Worm (Caenorhabditis elegans) whole organism, dauer: ENCODE results near the gene chst-1.

Experiments
- unc-62 ChIP-seq: sonication (generic microtip); optimal IDR thresholded peaks from 2 replicates; lab custom pipeline; 2017; ENCODE audit warnings: missing biosample characterization, missing genetic modification reagents, missing genetic modification characterization

The chst-1 gene

DNA sequence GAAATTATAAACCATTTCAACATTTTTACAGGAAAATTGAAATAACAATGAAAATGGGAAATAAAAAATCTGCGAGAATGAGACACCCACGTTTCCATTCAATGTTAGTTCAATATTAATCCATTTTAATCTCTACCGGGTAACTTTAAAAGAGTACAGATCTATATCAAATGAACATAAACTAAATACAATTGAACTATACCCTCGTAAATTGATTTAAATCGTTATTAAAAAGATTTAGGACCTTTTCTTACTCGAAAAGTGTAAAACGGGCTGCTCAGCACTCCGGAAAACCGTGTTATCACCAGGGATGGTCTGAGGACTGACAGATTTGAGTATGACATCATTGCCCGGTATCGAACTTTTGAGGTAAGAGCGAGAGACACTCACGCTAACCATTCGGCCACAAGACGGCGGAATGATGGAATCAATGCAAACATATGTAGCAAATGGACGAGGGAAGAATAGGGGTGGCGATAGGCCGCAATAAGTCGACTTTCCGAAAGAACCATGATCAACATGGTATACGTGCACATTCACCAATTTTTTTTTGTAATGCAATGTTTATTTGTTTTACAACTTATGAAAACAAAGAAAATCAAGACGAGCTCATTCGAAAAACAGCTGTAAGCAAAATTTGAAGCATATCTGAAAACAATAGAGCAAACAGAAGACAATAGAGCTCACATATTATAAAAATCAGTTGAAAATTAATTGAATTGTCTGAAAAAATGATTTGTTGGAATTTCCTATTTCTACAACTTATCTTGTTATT is at the start of gene chst-1, which contains the start of gene C41C4.9:
Gene chst-1 (minus strand): TSS at position 51 of the 775 bp plus-strand sequence.
Gene C41C4.9 (plus strand): TSS at position 725 of the 775 bp plus-strand sequence.
- no peak for TF ChIP-seq unc-62 (GFP tag; lab: Kevin White, UChicago)

DNA sequence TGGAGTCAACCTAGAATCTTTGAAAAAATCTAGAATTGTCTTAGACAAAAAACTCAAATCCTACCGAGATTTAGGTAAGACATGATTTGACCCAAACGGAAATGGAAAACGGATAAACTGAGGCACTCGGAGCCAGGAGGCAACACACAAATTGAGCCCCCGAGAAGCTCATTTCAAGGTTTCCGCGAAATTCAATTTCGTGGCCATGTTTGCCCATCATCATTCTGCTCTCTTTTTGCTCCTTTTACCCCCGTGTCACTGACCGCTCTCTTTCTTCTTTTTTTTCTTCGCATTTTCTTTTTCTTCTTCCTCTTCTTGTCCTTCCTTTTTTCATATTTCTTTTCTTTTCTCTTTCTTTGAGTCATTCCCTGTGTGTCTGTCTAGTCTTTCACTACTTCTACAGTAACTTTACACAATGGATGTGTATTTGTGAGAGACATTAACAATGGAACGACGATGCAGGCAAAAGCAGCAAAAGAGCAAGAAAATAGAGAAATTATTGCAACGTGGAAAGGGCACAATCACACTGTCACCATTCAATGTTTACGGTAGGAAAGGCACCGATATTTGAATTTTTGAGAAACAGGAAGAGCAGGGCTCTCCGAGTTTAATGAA is 46.0 kb upstream of the chst-1 start:
- no peak for TF ChIP-seq unc-62 (GFP tag; lab: Kevin White, UChicago)

DNA sequence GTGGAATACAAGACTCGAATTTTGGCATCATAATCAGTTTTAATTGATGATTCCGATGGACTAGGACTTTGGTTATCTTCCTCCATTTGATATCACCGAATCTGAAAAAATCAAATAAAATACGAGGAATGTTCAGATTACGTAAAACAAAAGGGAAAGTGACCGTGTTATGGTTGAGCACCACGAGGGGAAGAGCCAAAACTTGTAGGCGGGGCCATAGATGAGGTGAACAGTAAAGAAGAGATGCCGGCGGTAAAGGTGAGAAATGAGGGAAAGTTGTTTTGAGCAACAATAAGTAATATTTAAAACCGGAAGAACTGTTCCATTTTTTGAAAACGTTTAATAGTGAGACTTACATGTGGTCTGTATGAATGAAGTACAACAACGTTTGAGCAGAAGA is 43.2 kb upstream of the chst-1 start, which contains the start of gene F10B5.3:
Gene F10B5.3 (minus strand): TSS at position 101 of the 400 bp plus-strand sequence.
- TF ChIP-seq unc-62 (GFP tag; lab: Kevin White, UChicago), result no peak

DNA sequence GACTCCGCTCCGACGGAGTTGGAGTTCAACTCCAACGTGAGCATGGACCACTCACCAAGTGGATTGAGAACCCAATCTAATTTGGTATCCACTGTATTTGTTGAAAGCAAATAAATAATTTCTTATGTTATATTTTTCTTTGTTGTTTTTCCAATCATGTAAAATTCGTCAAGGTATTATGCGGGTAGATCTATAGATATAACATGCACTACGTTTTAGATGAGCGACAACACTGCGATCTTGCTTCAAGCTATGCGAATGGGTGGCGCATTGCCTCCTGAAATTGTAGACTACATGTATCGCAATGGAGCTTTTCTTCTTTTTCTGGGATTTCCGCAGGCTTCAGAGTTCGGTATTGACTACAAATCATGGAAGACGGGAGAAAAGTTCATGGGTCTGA is 37.8 kb upstream of the chst-1 start, which contains the start of gene F10B5.2:
Gene F10B5.2 (plus strand): TSS at position 220 of the 400 bp plus-strand sequence.
- TF ChIP-seq unc-62 (GFP tag; lab: Kevin White, UChicago), result no peak

DNA sequence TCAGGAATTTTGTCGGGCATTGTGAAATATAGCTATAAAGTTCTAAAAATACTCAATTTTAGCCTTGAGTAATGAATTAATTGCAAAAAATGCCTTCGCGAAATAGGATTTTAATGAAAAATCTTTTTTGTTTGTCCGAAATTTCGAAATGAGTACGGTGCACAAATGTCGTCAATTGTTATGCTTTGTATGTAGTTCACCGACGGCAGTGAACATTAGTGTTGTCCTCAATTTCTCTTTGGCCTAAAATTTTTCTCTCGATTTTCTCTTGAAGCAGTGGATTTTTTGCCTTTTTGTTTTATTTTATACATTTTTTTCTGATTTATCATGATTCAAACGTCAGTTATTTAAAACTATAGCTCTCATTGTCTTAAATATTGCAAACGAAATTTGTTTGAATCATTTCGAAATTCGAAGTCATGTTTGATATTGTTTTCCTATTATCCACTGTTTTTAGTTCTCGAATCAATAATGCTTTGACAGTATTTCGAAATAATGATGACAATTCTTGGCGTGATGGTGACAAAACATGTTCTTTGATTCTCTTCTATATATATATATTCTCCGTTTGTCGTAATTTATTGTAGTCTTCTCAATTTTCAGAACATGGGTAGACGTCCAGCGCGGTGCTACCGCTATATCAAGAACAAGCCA is 36.6 kb upstream of the chst-1 start, which contains the start of the genes ints-11 and rpl-10:
Gene ints-11 (minus strand): TSS at position 201 of the 654 bp plus-strand sequence.
Gene rpl-10 (plus strand): TSS at position 604 of the 654 bp plus-strand sequence.
- TF ChIP-seq unc-62 (GFP tag; lab: Kevin White, UChicago), result no peak

DNA sequence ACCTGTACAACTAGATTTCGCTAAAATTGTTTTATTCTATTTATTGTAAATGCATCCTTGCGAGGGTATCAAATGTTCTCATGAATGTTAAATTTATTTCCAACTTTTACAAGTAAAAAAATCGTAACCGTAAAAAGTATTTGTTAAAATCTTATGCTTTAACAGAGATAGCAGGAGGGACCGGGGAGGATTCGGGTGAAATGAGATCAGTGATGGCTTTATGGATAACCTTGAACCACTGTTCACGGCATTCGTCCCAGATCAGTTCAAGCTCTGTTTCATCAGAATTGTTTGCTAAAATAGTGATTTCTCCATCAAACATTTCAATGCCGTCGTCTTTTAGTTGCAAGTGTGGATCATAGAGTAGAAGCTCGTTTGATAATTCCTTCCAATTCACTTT is 34.4 kb upstream of the chst-1 start:
- no peak for TF ChIP-seq unc-62 (GFP tag; lab: Kevin White, UChicago)

- TF ChIP-seq unc-62 (GFP tag; lab: Kevin White, UChicago), result no peak
Measured at ce11 chrII:8138015-8138546, 31.3 kb upstream of the chst-1 start, which contains the start of gene cdc-48.2. TSS of gene cdc-48.2 (plus strand) at chrII:8138496.

- no peak for TF ChIP-seq unc-62 (GFP tag; lab: Kevin White, UChicago)
Measured at ce11 chrII:8137379-8137778, 30.6 kb upstream of the chst-1 start.

DNA sequence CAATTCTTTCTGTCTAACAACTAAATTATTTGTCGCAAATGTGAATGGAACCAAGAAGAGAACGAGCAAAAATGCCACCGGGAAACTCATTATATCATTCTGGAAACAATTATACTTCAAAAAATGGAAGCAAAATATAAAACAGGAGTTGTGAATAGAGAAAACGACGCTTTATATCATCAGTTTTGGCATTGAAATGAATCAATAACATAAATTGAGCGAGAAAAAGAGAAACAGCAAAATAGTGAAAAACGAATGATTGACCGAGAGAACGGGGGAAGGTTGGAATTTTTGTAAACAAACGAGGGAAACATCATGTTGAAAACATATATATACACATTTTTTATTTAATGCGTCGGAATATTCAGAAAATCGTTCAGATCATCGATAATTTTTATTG is 30.0 kb upstream of the chst-1 start, which contains the start of gene ctns-1:
Gene ctns-1 (minus strand): TSS at position 101 of the 400 bp plus-strand sequence.
- no peak for TF ChIP-seq unc-62 (GFP tag; lab: Kevin White, UChicago)

- no peak for TF ChIP-seq unc-62 (GFP tag; lab: Kevin White, UChicago)
Measured at ce11 chrII:8135953-8136352, 29.2 kb upstream of the chst-1 start.

ce11 chrII:8131413-8131966 is 24.7 kb upstream of the chst-1 start:
- no peak for TF ChIP-seq unc-62 (GFP tag; lab: Kevin White, UChicago)

DNA sequence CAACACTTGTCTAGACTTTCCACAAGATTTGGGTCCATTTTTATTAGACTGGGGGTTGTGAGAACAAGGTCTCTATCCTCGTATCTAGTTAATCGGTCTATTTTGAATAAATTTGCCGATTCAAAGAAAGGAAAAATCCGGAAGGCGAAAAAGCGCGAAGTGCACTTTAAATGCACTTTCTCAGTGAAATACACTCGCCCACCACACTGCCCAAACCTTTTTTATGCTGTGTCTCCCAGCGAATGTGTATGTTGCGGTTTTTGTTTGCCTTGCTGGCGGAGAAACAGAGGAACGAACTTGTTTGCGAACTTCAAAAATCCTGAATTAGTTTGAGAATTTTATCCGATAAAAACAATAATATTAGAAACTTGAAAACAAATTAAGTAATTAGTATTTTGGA is 24.0 kb upstream of the chst-1 start:
- no peak for TF ChIP-seq unc-62 (GFP tag; lab: Kevin White, UChicago)

DNA sequence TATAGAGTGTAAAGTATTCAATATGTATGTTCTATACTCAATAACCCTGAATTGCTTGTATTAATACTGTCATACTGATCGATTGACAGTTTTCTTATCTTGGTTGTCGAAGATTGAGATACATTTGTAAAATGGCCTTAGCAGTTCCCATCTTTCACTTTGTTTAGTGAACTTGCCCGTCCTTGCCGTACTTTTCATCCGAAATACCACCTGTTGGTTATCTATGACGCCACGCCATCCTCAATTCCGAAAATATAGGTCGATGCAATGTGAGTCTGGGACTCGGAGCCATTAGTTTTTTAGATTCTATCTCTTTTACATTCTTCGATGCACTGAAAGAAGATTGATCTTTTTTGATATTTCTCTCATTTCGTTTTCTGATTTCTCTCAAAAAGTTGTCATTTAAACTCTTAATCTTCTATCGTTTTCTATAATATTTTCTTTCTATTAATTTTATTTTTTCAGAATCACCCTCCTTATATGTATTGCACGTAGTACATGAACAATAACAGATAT is 22.8 kb upstream of the chst-1 start, which contains the start of gene ulp-4:
Gene ulp-4 (plus strand): TSS at position 466 of the 516 bp plus-strand sequence.
- TF ChIP-seq unc-62 (GFP tag; lab: Kevin White, UChicago), result no peak

ce11 chrII:8129040-8129387 is 22.2 kb upstream of the chst-1 start:
- no peak for TF ChIP-seq unc-62 (GFP tag; lab: Kevin White, UChicago)
